Worm (Caenorhabditis elegans): ENCODE data around the gene asb-2.

DNA sequence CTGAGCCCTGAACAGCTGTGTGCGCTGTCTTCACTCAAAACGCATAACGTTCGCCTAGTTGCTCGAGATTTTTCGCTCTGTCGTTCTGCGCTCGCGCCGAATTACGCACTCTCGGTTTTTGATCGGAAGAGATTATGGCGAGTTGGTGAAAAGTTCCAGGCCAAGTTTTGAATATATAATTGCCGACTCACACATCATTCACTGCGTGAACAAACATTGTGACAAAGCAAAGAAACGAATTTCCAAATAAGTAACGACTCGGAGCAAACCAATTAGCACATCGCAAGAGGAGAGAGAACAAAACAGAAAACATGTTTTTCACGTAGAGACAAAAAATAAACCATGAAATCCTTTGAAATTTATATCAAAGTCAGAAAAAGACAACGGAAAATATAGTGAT lies 34.2 kb upstream of the asb-2 start:
- TF ChIP-seq elt-3 (tag; optimal IDR thresholded peaks at IDR 0.05) (no peak), ztf-11 (tag; optimal IDR thresholded peaks at IDR 0.05) (no peak)
